Fruit fly (Drosophila melanogaster) whole organism, wandering third instar larva: ENCODE results near the gene Akt.

Experiments
- Abd-B ChIP-seq: fragments of >200 bp; optimal IDR thresholded peaks from 2 replicates; lab custom pipeline; 2017; ENCODE audit warnings: missing biosample characterization, missing genetic modification characterization
- CG32264 ChIP-seq: fragments of 200-800 bp; sonication (Bioruptor generic); optimal IDR thresholded peaks from 2 replicates; lab custom pipeline; 2016; ENCODE audit warnings: missing biosample characterization, missing genetic modification characterization
- CG9705 ChIP-seq: fragments of 200-800 bp; sonication (Bioruptor generic); optimal IDR thresholded peaks from 2 replicates; lab custom pipeline; 2018; ENCODE audit warnings: missing biosample characterization, mild to moderate bottlenecking, missing genetic modification characterization
- CrebA ChIP-seq: fragments of 200-800 bp; sonication (Bioruptor generic); optimal IDR thresholded peaks from 2 replicates; lab custom pipeline; 2016; ENCODE audit warnings: missing biosample characterization, mild to moderate bottlenecking, missing genetic modification characterization, borderline replicate concordance
- Dfd ChIP-seq: fragments of >200 bp; optimal IDR thresholded peaks from 2 replicates; lab custom pipeline; 2017; ENCODE audit warnings: missing biosample characterization, missing genetic modification characterization
- Dif ChIP-seq: fragments of 200-275, 200-300 bp; sonication (Bioruptor generic); optimal IDR thresholded peaks from 2 replicates; lab custom pipeline; 2018; ENCODE audit warnings: missing biosample characterization, missing genetic modification characterization; ENCODE audit not compliant: partially characterized antibody
- GATAd ChIP-seq: sonication (Bioruptor generic); optimal IDR thresholded peaks from 2 replicates; lab custom pipeline; 2016; ENCODE audit warnings: missing biosample characterization, missing genetic modification characterization
- HLH106 ChIP-seq: fragments of 200-800 bp; optimal IDR thresholded peaks from 3 replicates; lab custom pipeline; 2019; ENCODE audit warnings: missing biosample characterization, mild to moderate bottlenecking, missing genetic modification characterization, moderate library complexity
- Hnf4 ChIP-seq: fragments of 200-800 bp; sonication (Bioruptor generic); optimal IDR thresholded peaks from 2 replicates; lab custom pipeline; 2016; ENCODE audit warnings: missing biosample characterization, mild to moderate bottlenecking, missing genetic modification characterization
- Hr78 ChIP-seq: fragments of >200 bp; optimal IDR thresholded peaks from 2 replicates; lab custom pipeline; 2017; ENCODE audit warnings: missing biosample characterization, missing genetic modification characterization
- Hr83 ChIP-seq: fragments of 200-300 bp; sonication (Bioruptor generic); optimal IDR thresholded peaks from 2 replicates; lab custom pipeline; 2016; ENCODE audit warnings: missing biosample characterization, mild to moderate bottlenecking, missing genetic modification characterization, moderate library complexity; ENCODE audit not compliant: poor library complexity, severe bottlenecking
- Jra ChIP-seq: sonication (Bioruptor generic); optimal IDR thresholded peaks from 2 replicates; lab custom pipeline; 2016; ENCODE audit warnings: missing biosample characterization, missing genetic modification characterization
- Mio ChIP-seq: sonication (Bioruptor generic); optimal IDR thresholded peaks from 2 replicates; lab custom pipeline; 2016; ENCODE audit warnings: missing biosample characterization, missing genetic modification characterization
- Myc ChIP-seq: fragments of >200 bp; optimal IDR thresholded peaks from 2 replicates; lab custom pipeline; 2017
- N ChIP-seq: fragments of >200 bp; optimal IDR thresholded peaks from 2 replicates; lab custom pipeline; 2018; ENCODE audit warnings: missing biosample characterization, missing external identifiers, missing genetic modification characterization
- OdsH ChIP-seq: fragments of 200-800 bp; sonication (Bioruptor generic); optimal IDR thresholded peaks from 2 replicates; lab custom pipeline; 2016; ENCODE audit warnings: missing biosample characterization, mild to moderate bottlenecking, missing genetic modification characterization
- Rel ChIP-seq, 2 experiments: fragments of 200-800 bp; sonication (Bioruptor generic) in 1 of 2; optimal IDR thresholded peaks; 2 replicates in 1 of 2; 3 replicates in 1 of 2; lab custom pipeline; 2016 to 2019; ENCODE audit warnings: mild to moderate bottlenecking in 2 of 2, missing biosample characterization in 2 of 2, missing genetic modification characterization in 2 of 2, moderate library complexity in 1 of 2
- Sp1 ChIP-seq: fragments of 200-800 bp; sonication (Bioruptor generic); optimal IDR thresholded peaks from 3 replicates; lab custom pipeline; 2019; ENCODE audit warnings: missing biosample characterization, mild to moderate bottlenecking, missing genetic modification characterization, moderate library complexity
- Vsx2 ChIP-seq: fragments of 200-300, 225-300 bp; sonication (Bioruptor generic); optimal IDR thresholded peaks from 2 replicates; lab custom pipeline; 2018; ENCODE audit warnings: missing biosample characterization, missing genetic modification characterization; ENCODE audit not compliant: partially characterized antibody
- br ChIP-seq: fragments of 200-800 bp; sonication (Bioruptor generic); optimal IDR thresholded peaks from 2 replicates; lab custom pipeline; 2016; ENCODE audit warnings: missing biosample characterization, missing genetic modification characterization
- brk ChIP-seq: fragments of 200-800 bp; sonication (Bioruptor generic); optimal IDR thresholded peaks from 2 replicates; lab custom pipeline; 2016; ENCODE audit warnings: missing biosample characterization, mild to moderate bottlenecking, missing genetic modification characterization
- dl ChIP-seq, 2 experiments: fragments of 175-275, 200-275 bp in 1 of 2; fragments of 200-275 bp in 1 of 2; sonication (Bioruptor generic); optimal IDR thresholded peaks; lab custom pipeline; 2018; ENCODE audit warnings: mild to moderate bottlenecking in 2 of 2, missing biosample characterization in 2 of 2, missing genetic modification characterization in 2 of 2, moderate library complexity in 2 of 2; ENCODE audit not compliant: partially characterized antibody in 2 of 2, insufficient read depth in 1 of 2
- dmrt93B ChIP-seq: fragments of 200-800 bp; sonication (Bioruptor generic); optimal IDR thresholded peaks from 2 replicates; lab custom pipeline; 2018; ENCODE audit warnings: missing biosample characterization, mild to moderate bottlenecking, missing genetic modification characterization
- dsf ChIP-seq: sonication (Bioruptor generic); optimal IDR thresholded peaks from 2 replicates; lab custom pipeline; 2016; ENCODE audit warnings: missing biosample characterization, missing genetic modification characterization, borderline replicate concordance
- ey ChIP-seq: fragments of 200-800 bp; sonication (Bioruptor generic); optimal IDR thresholded peaks from 2 replicates; lab custom pipeline; 2016; ENCODE audit warnings: missing biosample characterization, missing genetic modification characterization
- foxo ChIP-seq, 2 experiments: fragments of 200-800 bp; sonication (Bioruptor generic); optimal IDR thresholded peaks; 2 replicates in 1 of 2; 3 replicates in 1 of 2; lab custom pipeline; 2016 to 2017; ENCODE audit warnings: missing biosample characterization in 2 of 2, missing genetic modification characterization in 2 of 2
- fru ChIP-seq: fragments of 200-800 bp; sonication (Bioruptor generic); optimal IDR thresholded peaks from 3 replicates; lab custom pipeline; 2016; ENCODE audit warnings: missing biosample characterization, mild to moderate bottlenecking, missing genetic modification characterization
- h ChIP-seq: fragments of 200-800 bp; sonication (Bioruptor generic); optimal IDR thresholded peaks from 3 replicates; lab custom pipeline; 2016; ENCODE audit warnings: missing biosample characterization, mild to moderate bottlenecking, missing genetic modification characterization
- jim ChIP-seq: fragments of 175-275, 200-325 bp; sonication (Bioruptor generic); optimal IDR thresholded peaks from 2 replicates; lab custom pipeline; 2016; ENCODE audit warnings: missing biosample characterization, mild to moderate bottlenecking, missing genetic modification characterization
- lola ChIP-seq: fragments of >200 bp; optimal IDR thresholded peaks from 2 replicates; lab custom pipeline; 2017; ENCODE audit warnings: missing biosample characterization, missing genetic modification characterization
- pan ChIP-seq: fragments of >200 bp; optimal IDR thresholded peaks from 2 replicates; lab custom pipeline; 2017
- psq ChIP-seq: fragments of 200-800 bp; sonication (Bioruptor generic); optimal IDR thresholded peaks from 3 replicates; lab custom pipeline; 2017; ENCODE audit warnings: missing biosample characterization, mild to moderate bottlenecking, missing genetic modification characterization, moderate library complexity
- rgr ChIP-seq: fragments of 200-800 bp; sonication (Bioruptor generic); optimal IDR thresholded peaks from 3 replicates; lab custom pipeline; 2016; ENCODE audit warnings: missing biosample characterization, mild to moderate bottlenecking, missing genetic modification characterization
- sage ChIP-seq: fragments of 200-800 bp; sonication (Bioruptor generic); optimal IDR thresholded peaks from 2 replicates; lab custom pipeline; 2016; ENCODE audit warnings: missing biosample characterization, mild to moderate bottlenecking, missing genetic modification characterization
- sv ChIP-seq: fragments of 200-800 bp; sonication (Bioruptor generic); optimal IDR thresholded peaks from 3 replicates; lab custom pipeline; 2016; ENCODE audit warnings: missing biosample characterization, missing genetic modification characterization
- tai ChIP-seq: sonication (Bioruptor generic); optimal IDR thresholded peaks from 2 replicates; lab custom pipeline; 2016; ENCODE audit warnings: missing biosample characterization, missing genetic modification characterization
- usp ChIP-seq: fragments of >200 bp; optimal IDR thresholded peaks from 2 replicates; lab custom pipeline; 2017; ENCODE audit warnings: missing biosample characterization, missing genetic modification characterization
- woc ChIP-seq: sonication (Bioruptor generic); optimal IDR thresholded peaks from 2 replicates; lab custom pipeline; 2016; ENCODE audit warnings: missing biosample characterization, mild to moderate bottlenecking, missing genetic modification characterization

Gene Akt

DNA sequence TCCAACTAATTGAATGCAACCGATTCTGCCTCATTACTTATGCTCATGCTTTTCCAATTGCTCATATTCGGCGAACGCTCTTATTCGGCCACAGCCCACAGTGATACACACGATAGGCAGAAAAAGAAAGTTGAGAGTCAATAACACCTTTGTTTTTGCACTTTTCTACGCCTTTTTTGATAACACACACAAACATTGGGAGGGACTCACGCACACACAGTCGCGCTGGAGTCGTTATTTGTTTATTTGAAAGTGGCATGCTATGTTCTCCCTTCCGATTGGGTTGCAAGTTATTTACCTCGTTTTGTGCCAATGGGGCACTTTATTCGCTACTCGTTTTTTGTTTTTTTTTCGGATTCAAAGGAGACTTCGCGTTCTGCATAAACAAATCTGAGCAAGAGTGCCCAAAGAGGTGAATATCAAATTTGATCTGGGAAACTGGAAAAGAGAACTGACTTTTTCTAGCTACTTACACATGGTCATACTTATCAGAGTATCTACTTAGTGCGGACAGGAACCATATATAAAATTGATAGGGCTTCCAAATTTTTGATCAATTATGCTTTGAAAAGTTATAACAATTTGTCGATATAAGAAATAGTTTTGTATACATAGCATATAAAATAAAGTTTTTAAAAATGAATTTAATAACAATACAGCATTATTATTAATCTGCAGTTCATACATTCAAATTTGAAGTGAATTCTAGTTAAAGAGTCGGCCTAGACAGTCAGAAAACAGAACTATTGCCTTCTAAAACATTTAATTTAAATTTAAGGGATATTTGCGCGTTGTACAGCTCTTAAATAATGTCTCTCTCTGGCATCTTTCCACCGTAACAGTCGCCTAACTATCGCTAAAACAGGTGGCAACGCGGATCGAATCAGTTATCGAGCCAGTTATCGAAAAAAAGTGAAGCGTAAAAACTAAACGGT lies at the start of gene Akt, which contains the start of gene Mhcl:
Gene Akt, plus strand, starts transcription at position 896 of the 935 bp plus-strand sequence.
Gene Mhcl, minus strand, starts transcription at position 429 of the 935 bp plus-strand sequence.
- no peak for TF ChIP-seq br
- TF ChIP-seq pan (lab: Kevin White, UChicago) = no peak
- TF ChIP-seq sv (GFP tag; lab: Kevin White, UChicago) = peak; percentile 6
- TF ChIP-seq psq (GFP tag; lab: Kevin White, UChicago) = no peak
- TF ChIP-seq Mio (GFP tag; lab: Kevin White, UChicago) = no peak
- TF ChIP-seq sage (GFP tag; lab: Kevin White, UChicago) = no peak
- TF ChIP-seq lola (GFP tag; lab: Kevin White, UChicago) = no peak
- TF ChIP-seq woc (GFP tag; lab: Kevin White, UChicago) = no peak
- peak; percentile 37 for TF ChIP-seq HLH106 (tag; lab: Kevin White, UChicago)
- TF ChIP-seq Hr78 (GFP tag; lab: Kevin White, UChicago) = no peak
- no peak for TF ChIP-seq Dfd
- TF ChIP-seq ey (GFP tag; lab: Kevin White, UChicago) = no peak
- no peak for TF ChIP-seq CG32264 (GFP tag; lab: Kevin White, UChicago)
- TF ChIP-seq dl (GFP tag; optimal IDR thresholded peaks at IDR 0.05; lab: Kevin White, UChicago; ENCODE audit: insufficient read depth in 1 of 2, partially characterized antibody in 2 of 2) = no peak
- TF ChIP-seq dsf = no peak
- peak in 1 of 2 experiments; percentile 1 for TF ChIP-seq foxo (GFP tag; optimal IDR thresholded peaks at IDR 0.05; lab: Kevin White, UChicago)
- TF ChIP-seq Sp1 = no peak
- no peak for TF ChIP-seq N (GFP tag; lab: Kevin White, UChicago)
- TF ChIP-seq CG9705 (GFP tag; lab: Kevin White, UChicago) = no peak
- TF ChIP-seq tai = peak; percentile 17
- peak; percentile 27 for TF ChIP-seq Myc
- TF ChIP-seq OdsH (GFP tag; lab: Kevin White, UChicago) = no peak
- TF ChIP-seq fru (GFP tag; lab: Kevin White, UChicago) = no peak
- TF ChIP-seq Vsx2 (GFP tag; lab: Kevin White, UChicago) = no peak
- peak; percentile 14 for TF ChIP-seq brk (GFP tag; lab: Kevin White, UChicago)
- TF ChIP-seq Jra (GFP tag; lab: Kevin White, UChicago) = no peak
- TF ChIP-seq dmrt93B (GFP tag; lab: Kevin White, UChicago) = no peak
- TF ChIP-seq CrebA (GFP tag; lab: Kevin White, UChicago) = no peak
- no peak for TF ChIP-seq Dif (GFP tag; lab: Kevin White, UChicago)
- TF ChIP-seq h = no peak
- TF ChIP-seq GATAd (GFP tag; lab: Kevin White, UChicago) = no peak
- TF ChIP-seq jim = no peak
- TF ChIP-seq Hr83 = no peak
- no peak for TF ChIP-seq usp (GFP tag; lab: Kevin White, UChicago)
- no peak for TF ChIP-seq Abd-B
- TF ChIP-seq Hnf4 (GFP tag; lab: Kevin White, UChicago) = peak; percentile 3
- TF ChIP-seq Rel (GFP tag; optimal IDR thresholded peaks at IDR 0.05; lab: Kevin White, UChicago) = no peak
- TF ChIP-seq Rel (tag; optimal IDR thresholded peaks at IDR 0.05; lab: Kevin White, UChicago) = no peak
- no peak for TF ChIP-seq rgr (GFP tag; lab: Kevin White, UChicago)

DNA sequence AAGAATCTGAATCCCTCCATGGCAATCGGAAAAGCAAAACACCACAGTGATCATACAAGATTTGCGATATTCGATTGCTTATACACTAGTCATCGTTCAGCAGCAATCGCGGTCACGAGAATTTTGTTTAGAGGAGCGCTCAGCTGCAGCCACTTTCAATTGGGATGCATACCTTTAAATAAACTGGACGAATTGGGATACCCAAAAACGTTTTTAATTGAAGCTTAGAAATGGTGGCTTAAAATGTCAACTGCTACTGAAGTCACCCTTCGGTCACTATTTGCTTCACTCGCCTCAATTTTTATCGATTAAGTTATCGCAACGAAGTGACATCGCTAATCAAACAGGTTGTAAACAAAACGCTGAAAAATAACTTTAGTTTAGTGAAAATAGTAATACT lies 49.7 kb upstream of the Akt start, which contains the start of the genes IKKbeta and CG5013:
Gene IKKbeta, minus strand, starts transcription at position 53 of the 400 bp plus-strand sequence.
Gene CG5013, plus strand, starts transcription at position 302 of the 400 bp plus-strand sequence.
- TF ChIP-seq Dfd (no peak), CG9705 (GFP tag; lab: Kevin White, UChicago) (peak; percentile 8), lola (GFP tag; lab: Kevin White, UChicago) (no peak), ey (GFP tag; lab: Kevin White, UChicago) (peak; percentile 55), Abd-B (no peak), Hr78 (GFP tag; lab: Kevin White, UChicago) (no peak), CG32264 (GFP tag; lab: Kevin White, UChicago) (no peak), HLH106 (tag; lab: Kevin White, UChicago) (peak; percentile 69), fru (GFP tag; lab: Kevin White, UChicago) (peak; percentile 35), foxo (GFP tag; optimal IDR thresholded peaks at IDR 0.05; lab: Kevin White, UChicago) (peak in 1 of 2 experiments; percentile 69), N (GFP tag; lab: Kevin White, UChicago) (no peak), dsf (no peak), tai (no peak), brk (GFP tag; lab: Kevin White, UChicago) (no peak), CrebA (GFP tag; lab: Kevin White, UChicago) (no peak), OdsH (GFP tag; lab: Kevin White, UChicago) (no peak), psq (GFP tag; lab: Kevin White, UChicago) (peak; percentile 48), woc (GFP tag; lab: Kevin White, UChicago) (no peak), usp (GFP tag; lab: Kevin White, UChicago) (no peak), Myc (no peak), br (peak; percentile 66), rgr (GFP tag; lab: Kevin White, UChicago) (peak; percentile 66), Sp1 (peak; percentile 42), Hr83 (no peak), pan (lab: Kevin White, UChicago) (no peak), Mio (GFP tag; lab: Kevin White, UChicago) (no peak), Jra (GFP tag; lab: Kevin White, UChicago) (peak; percentile 42), dl (GFP tag; optimal IDR thresholded peaks at IDR 0.05; lab: Kevin White, UChicago; ENCODE audit: insufficient read depth in 1 of 2, partially characterized antibody in 2 of 2) (no peak), jim (no peak), dmrt93B (GFP tag; lab: Kevin White, UChicago) (no peak), sv (GFP tag; lab: Kevin White, UChicago) (peak; percentile 17), Vsx2 (GFP tag; lab: Kevin White, UChicago) (no peak), Hnf4 (GFP tag; lab: Kevin White, UChicago) (no peak), Rel (GFP tag; optimal IDR thresholded peaks at IDR 0.05; lab: Kevin White, UChicago) (no peak), Rel (tag; optimal IDR thresholded peaks at IDR 0.05; lab: Kevin White, UChicago) (no peak), GATAd (GFP tag; lab: Kevin White, UChicago) (no peak), sage (GFP tag; lab: Kevin White, UChicago) (no peak), h (peak; percentile 50), Dif (GFP tag; lab: Kevin White, UChicago) (no peak)
- TF ChIP-seq, all 38 proteins: peak for 12
